Worm (Caenorhabditis elegans) whole organism, L4/young adult: Measurements from ENCODE around the gene Y47D7A.17.

Experiments used
- W03F9.2 ChIP-seq: fragments of 150-350 bp; optimal IDR thresholded peaks from 2 replicates; lab custom pipeline; 2014; ENCODE audit warnings: missing biosample characterization, missing genetic modification characterization
- him-1 ChIP-seq: sonication (generic microtip); optimal IDR thresholded peaks from 2 replicates; lab custom pipeline; 2016; ENCODE audit warnings: missing genotype, missing genetic modification reagents, missing genetic modification characterization, missing compliant biosample characterization

DNA sequence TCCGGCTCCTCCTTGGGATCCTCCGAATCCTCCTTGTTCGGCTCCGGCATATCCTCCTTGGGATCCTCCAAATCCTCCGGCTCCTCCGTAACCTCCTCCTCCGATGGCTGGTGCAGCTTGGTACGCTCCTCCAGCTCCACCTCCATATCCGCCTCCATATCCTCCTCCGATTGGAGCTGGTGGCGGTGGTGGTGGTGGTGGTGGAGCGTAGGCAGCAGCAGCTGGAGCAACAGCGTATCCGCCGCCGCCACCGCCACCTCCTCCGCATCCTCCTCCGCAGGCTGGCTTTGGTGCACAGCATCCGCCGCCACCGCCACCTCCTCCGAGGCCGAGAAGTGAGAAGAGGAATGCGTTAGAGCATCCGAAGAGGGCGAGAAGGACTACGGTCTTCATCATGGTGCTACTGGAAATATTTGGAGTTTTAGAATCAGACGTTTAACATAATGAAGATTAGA, 21.2 kb upstream of the Y47D7A.17 start, which contains the start of gene Y47D7A.15:
- no peak for TF ChIP-seq him-1 (tag; lab: Kevin White, UChicago)
- TF ChIP-seq W03F9.2 (tag; lab: Kevin White, UChicago), result no peak
